Fruit fly (Drosophila melanogaster) whole organism, prepupa: ENCODE data around the gene Tpr2.

ENCODE experiments used
- CG6792 ChIP-seq: fragments of 200-800 bp; sonication (Bioruptor generic); optimal IDR thresholded peaks from 3 replicates; lab custom pipeline; 2016; ENCODE audit warnings: missing biosample characterization, missing genetic modification characterization
- CG8319 ChIP-seq: fragments of 200-800 bp; sonication (Bioruptor generic); optimal IDR thresholded peaks from 3 replicates; lab custom pipeline; 2016; ENCODE audit warnings: missing biosample characterization, missing genetic modification characterization
- Gug ChIP-seq: fragments of 200-800 bp; sonication (Bioruptor generic); IDR thresholded peaks from 2 replicates; pipeline ENCODE4 v1.3.6; 2022; ENCODE audit warnings: missing biosample characterization, missing genetic modification characterization
- achi ChIP-seq: fragments of 200-800 bp; sonication (Bioruptor generic); optimal IDR thresholded peaks from 3 replicates; lab custom pipeline; 2016; ENCODE audit warnings: missing biosample characterization, missing genetic modification characterization

dm6 chr2L:16538134-16538533, 46.8 kb downstream of the Tpr2 start:
- TF ChIP-seq Gug (GFP tag; lab: Robert Waterston, UW): no peak
- no peak for TF ChIP-seq CG6792 (GFP tag; lab: Kevin White, UChicago)
- TF ChIP-seq achi (GFP tag; lab: Kevin White, UChicago): no peak
- no peak for TF ChIP-seq CG8319 (GFP tag; lab: Kevin White, UChicago)
